Fruit fly (Drosophila melanogaster) whole organism, adult: ENCODE results near the gene ds.

Experiments
- CG12768 ChIP-seq: fragments of 200-800 bp; sonication (Bioruptor generic); optimal IDR thresholded peaks from 2 replicates; lab custom pipeline; 2017; ENCODE audit warnings: missing biosample characterization, missing genetic modification characterization, mild to moderate bottlenecking, moderate library complexity, missing genetic modification reagents
- CG33017 ChIP-seq: fragments of 200-800 bp; sonication (Bioruptor generic); optimal IDR thresholded peaks from 2 replicates; lab custom pipeline; 2018; ENCODE audit warnings: missing biosample characterization, mild to moderate bottlenecking, missing genetic modification characterization, moderate library complexity
- CG7045 ChIP-seq: fragments of 200-800 bp; sonication (Bioruptor generic); optimal IDR thresholded peaks from 2 replicates; lab custom pipeline; 2017; ENCODE audit warnings: missing biosample characterization, mild to moderate bottlenecking, missing genetic modification characterization
- Hr96 ChIP-seq: fragments of 200-800 bp; sonication (Bioruptor generic); optimal IDR thresholded peaks from 2 replicates; lab custom pipeline; 2016; ENCODE audit warnings: missing biosample characterization, missing genetic modification characterization
- bab1 ChIP-seq: fragments of 200-800 bp; sonication (Bioruptor generic); optimal IDR thresholded peaks from 3 replicates; lab custom pipeline; 2019; ENCODE audit warnings: missing biosample characterization, mild to moderate bottlenecking, missing genetic modification characterization, moderate library complexity
- cnc ChIP-seq, 2 experiments: fragments of >200 bp; optimal IDR thresholded peaks; 2 replicates each; lab custom pipeline; 2017

- TF ChIP-seq cnc (optimal IDR thresholded peaks at IDR 0.05; lab: Kevin White, UChicago) (no peak), CG7045 (no peak), Hr96 (GFP tag; lab: Kevin White, UChicago) (no peak), bab1 (GFP tag; lab: Kevin White, UChicago) (no peak), CG33017 (tag; lab: Kevin White, UChicago) (no peak), CG12768 (GFP tag; lab: Kevin White, UChicago) (no peak)
Measured at dm6 chr2L:606165-606564, 108.6 kb downstream of the ds start.
